Fruit fly (Drosophila melanogaster) whole organism, embryonic: Measurements from ENCODE around the gene Targ3.

ENCODE experiments used
- Antp ChIP-seq: fragments of 200-800 bp; sonication (Bioruptor generic); optimal IDR thresholded peaks from 3 replicates; lab custom pipeline; 2016; ENCODE audit warnings: missing biosample characterization, missing genetic modification characterization
- C15 ChIP-seq: fragments of 200-800 bp; sonication (Bioruptor generic); IDR thresholded peaks from 3 replicates; pipeline ENCODE4 v1.3.6; 2022; ENCODE audit warnings: missing biosample characterization, missing genetic modification characterization
- CG12391 ChIP-seq: fragments of 200-800 bp; sonication (Bioruptor generic); optimal IDR thresholded peaks from 3 replicates; lab custom pipeline; 2018; ENCODE audit warnings: missing biosample characterization, mild to moderate bottlenecking, missing genetic modification characterization, moderate library complexity
- CG14441 ChIP-seq: fragments of 200-800 bp; sonication (Bioruptor generic); IDR thresholded peaks from 2 replicates; pipeline ENCODE4 v1.3.6; 2022; ENCODE audit warnings: missing biosample characterization, missing genetic modification characterization
- CG14860 ChIP-seq: fragments of 200-800 bp; sonication (Bioruptor generic); IDR thresholded peaks from 3 replicates; pipeline ENCODE4 v1.3.6; 2022; ENCODE audit warnings: missing biosample characterization, missing genetic modification characterization; ENCODE audit not compliant: partially characterized antibody
- CG15514 ChIP-seq: fragments of 200-800 bp; sonication (Bioruptor generic); optimal IDR thresholded peaks from 3 replicates; lab custom pipeline; 2017; ENCODE audit warnings: missing biosample characterization, missing genetic modification characterization, mild to moderate bottlenecking, moderate library complexity, missing genetic modification reagents
- CG1602 ChIP-seq: fragments of 200-800 bp; sonication (Bioruptor generic); optimal IDR thresholded peaks from 3 replicates; lab custom pipeline; 2016; ENCODE audit warnings: missing biosample characterization, missing genetic modification characterization
- CG16813 ChIP-seq: fragments of 200-800 bp; sonication (Bioruptor generic); IDR thresholded peaks from 3 replicates; pipeline ENCODE4 v1.3.6; 2022; ENCODE audit warnings: missing biosample characterization, missing genetic modification characterization; ENCODE audit not compliant: partially characterized antibody
- CG17186 ChIP-seq: fragments of 200-800 bp; sonication (Bioruptor generic); optimal IDR thresholded peaks from 3 replicates; lab custom pipeline; 2017; ENCODE audit warnings: missing biosample characterization, missing genetic modification reagents, missing genetic modification characterization
- CG1832 ChIP-seq: fragments of 200-800 bp; sonication (Bioruptor generic); optimal IDR thresholded peaks from 2 replicates; lab custom pipeline; 2017; ENCODE audit warnings: missing biosample characterization, mild to moderate bottlenecking, missing genetic modification characterization, inconsistent platforms
- CG32767 ChIP-seq: fragments of 200-800 bp; sonication (Bioruptor generic); IDR thresholded peaks from 2 replicates; pipeline ENCODE4 v1.3.6; 2022; ENCODE audit warnings: missing biosample characterization, missing genetic modification characterization
- CG4820 ChIP-seq: fragments of 200-800 bp; sonication (Bioruptor generic); optimal IDR thresholded peaks from 3 replicates; lab custom pipeline; 2016; ENCODE audit warnings: missing biosample characterization, missing genetic modification characterization
- CG9609 ChIP-seq: fragments of 200-800 bp; sonication (Bioruptor generic); optimal IDR thresholded peaks from 3 replicates; lab custom pipeline; 2016; ENCODE audit warnings: missing biosample characterization, missing genetic modification characterization
- Deaf1 ChIP-seq: fragments of 200-800 bp; optimal IDR thresholded peaks from 3 replicates; lab custom pipeline; 2019; ENCODE audit warnings: missing biosample characterization, mild to moderate bottlenecking, missing genetic modification characterization, moderate library complexity
- Dfd ChIP-seq, 2 experiments: fragments of >200 bp; optimal IDR thresholded peaks; 2 replicates each; lab custom pipeline; 2017; ENCODE audit warnings: missing biosample characterization in 2 of 2, missing genetic modification characterization in 2 of 2
- Drgx ChIP-seq: fragments of 200-800 bp; sonication (Bioruptor generic); IDR thresholded peaks from 2 replicates; pipeline ENCODE4 v1.3.6; 2022; ENCODE audit warnings: missing biosample characterization, missing genetic modification characterization
- Hey ChIP-seq: fragments of 200-800 bp; sonication (Bioruptor generic); optimal IDR thresholded peaks from 3 replicates; lab custom pipeline; 2018; ENCODE audit warnings: missing biosample characterization, mild to moderate bottlenecking, missing genetic modification characterization
- MESR4 ChIP-seq: fragments of 200-800 bp; sonication (Bioruptor generic); optimal IDR thresholded peaks from 2 replicates; lab custom pipeline; 2018; ENCODE audit warnings: missing biosample characterization, mild to moderate bottlenecking, missing genetic modification characterization, moderate library complexity
- Med ChIP-seq: fragments of 200-800 bp; sonication (Bioruptor generic); peaks from one replicate; lab custom pipeline; 2016; ENCODE audit warnings: missing biosample characterization, missing genetic modification characterization, mild to moderate bottlenecking, inconsistent platforms, moderate library complexity
- Mrtf ChIP-seq: fragments of 200-800 bp; sonication (Bioruptor generic); IDR thresholded peaks from 3 replicates; pipeline ENCODE4 v1.3.6; 2022; ENCODE audit warnings: missing biosample characterization, missing genetic modification characterization
- Opbp ChIP-seq: fragments of 200-800 bp; sonication (Bioruptor generic); IDR thresholded peaks from 3 replicates; pipeline ENCODE4 v1.3.6; 2022; ENCODE audit warnings: missing biosample characterization, missing genetic modification characterization; ENCODE audit not compliant: partially characterized antibody
- PHDP ChIP-seq: fragments of 200-800 bp; sonication (Bioruptor generic); optimal IDR thresholded peaks from 3 replicates; lab custom pipeline; 2018; ENCODE audit warnings: missing biosample characterization, mild to moderate bottlenecking, missing genetic modification characterization, moderate library complexity
- Pdp1 ChIP-seq, 2 experiments: fragments of 200-800 bp; sonication (Bioruptor generic); optimal IDR thresholded peaks; 3 replicates each; lab custom pipeline; 2016; ENCODE audit warnings: missing biosample characterization in 2 of 2, missing genetic modification characterization in 2 of 2, mild to moderate bottlenecking in 1 of 2, moderate library complexity in 1 of 2
- Sin3A ChIP-seq: fragments of >200 bp; optimal IDR thresholded peaks from 2 replicates; lab custom pipeline; 2018
- Spps ChIP-seq: fragments of 200-800 bp; sonication (Bioruptor generic); optimal IDR thresholded peaks from 2 replicates; lab custom pipeline; 2018; ENCODE audit warnings: missing biosample characterization, mild to moderate bottlenecking, missing genetic modification characterization
- YL-1 ChIP-seq: fragments of 200-800 bp; sonication (Bioruptor generic); optimal IDR thresholded peaks from 3 replicates; lab custom pipeline; 2017; ENCODE audit warnings: missing biosample characterization, mild to moderate bottlenecking, missing genetic modification characterization
- abd-A ChIP-seq: fragments of 200-800 bp; sonication (Bioruptor generic); optimal IDR thresholded peaks from 3 replicates; lab custom pipeline; 2019; ENCODE audit warnings: missing biosample characterization, mild to moderate bottlenecking, missing genetic modification characterization, moderate library complexity
- ase ChIP-seq: fragments of 200-800 bp; sonication (Bioruptor generic); IDR thresholded peaks from 3 replicates; pipeline ENCODE4 v1.3.6; 2022; ENCODE audit warnings: missing biosample characterization, missing genetic modification characterization
- cad ChIP-seq: fragments of >200 bp; optimal IDR thresholded peaks from 2 replicates; lab custom pipeline; 2017; ENCODE audit warnings: missing biosample characterization, missing genetic modification characterization
- caup ChIP-seq: fragments of 200-800 bp; sonication (Bioruptor generic); optimal IDR thresholded peaks from 3 replicates; lab custom pipeline; 2017; ENCODE audit warnings: missing biosample characterization, mild to moderate bottlenecking, missing genetic modification characterization, moderate library complexity; ENCODE audit not compliant: severe bottlenecking
- dimm ChIP-seq: fragments of 200-800 bp; sonication (Bioruptor generic); IDR thresholded peaks from 2 replicates; pipeline ENCODE4 v1.3.6; 2022; ENCODE audit warnings: missing biosample characterization, missing genetic modification characterization
- dmrt11E ChIP-seq: fragments of 200-800 bp; sonication (Bioruptor generic); optimal IDR thresholded peaks from 3 replicates; lab custom pipeline; 2018; ENCODE audit warnings: missing biosample characterization, mild to moderate bottlenecking, missing genetic modification characterization, moderate library complexity
- ewg ChIP-seq: fragments of 200-800 bp; sonication (Bioruptor generic); optimal IDR thresholded peaks from 3 replicates; lab custom pipeline; 2017; ENCODE audit warnings: mild to moderate bottlenecking, missing biosample characterization, missing genetic modification reagents, missing genetic modification characterization
- fu2 ChIP-seq: fragments of 200-800 bp; sonication (Bioruptor generic); optimal IDR thresholded peaks from 2 replicates; lab custom pipeline; 2016; ENCODE audit warnings: missing biosample characterization, missing genetic modification characterization
- gcm ChIP-seq: fragments of 200-800 bp; sonication (Bioruptor generic); optimal IDR thresholded peaks from 2 replicates; lab custom pipeline; 2019; ENCODE audit warnings: missing biosample characterization, mild to moderate bottlenecking, missing genetic modification characterization, moderate library complexity
- jumu ChIP-seq: fragments of 200-800 bp; sonication (Bioruptor generic); optimal IDR thresholded peaks from 3 replicates; lab custom pipeline; 2016; ENCODE audit warnings: missing biosample characterization, missing genetic modification characterization
- mirr ChIP-seq: fragments of 200-800 bp; sonication (Bioruptor generic); optimal IDR thresholded peaks from 3 replicates; lab custom pipeline; 2018; ENCODE audit warnings: missing biosample characterization, mild to moderate bottlenecking, missing genetic modification characterization
- nerfin-1 ChIP-seq: fragments of 200-800 bp; sonication (Bioruptor generic); optimal IDR thresholded peaks from 3 replicates; lab custom pipeline; 2019; ENCODE audit warnings: missing biosample characterization, mild to moderate bottlenecking, missing genetic modification characterization, moderate library complexity
- oc ChIP-seq: fragments of 200-800 bp; sonication (Bioruptor generic); optimal IDR thresholded peaks from 2 replicates; lab custom pipeline; 2018; ENCODE audit warnings: missing biosample characterization, mild to moderate bottlenecking, missing genetic modification characterization, moderate library complexity
- onecut ChIP-seq: fragments of 200-800 bp; sonication (Bioruptor generic); IDR thresholded peaks from 2 replicates; pipeline ENCODE4 v1.3.6; 2022; ENCODE audit warnings: missing biosample characterization, missing genetic modification characterization
- row ChIP-seq: fragments of 200-800 bp; sonication (Bioruptor generic); IDR thresholded peaks from 3 replicates; pipeline ENCODE4 v1.3.6; 2022; ENCODE audit warnings: missing biosample characterization, missing genetic modification characterization
- scrt ChIP-seq: fragments of 200-800 bp; sonication (Bioruptor generic); optimal IDR thresholded peaks from 2 replicates; lab custom pipeline; 2018; ENCODE audit warnings: missing biosample characterization, mild to moderate bottlenecking, missing genetic modification characterization, moderate library complexity
- seq ChIP-seq: fragments of 200-800 bp; sonication (Bioruptor generic); IDR thresholded peaks from 2 replicates; pipeline ENCODE4 v1.3.6; 2022; ENCODE audit warnings: missing biosample characterization, missing genetic modification characterization
- sim ChIP-seq: fragments of 200-800 bp; sonication (Bioruptor generic); IDR thresholded peaks from 2 replicates; pipeline ENCODE4 v1.3.6; 2022; ENCODE audit warnings: missing biosample characterization, missing genetic modification characterization
- sob ChIP-seq: fragments of 200-800 bp; sonication (Bioruptor generic); IDR thresholded peaks from 2 replicates; pipeline ENCODE4 v1.3.6; 2022; ENCODE audit warnings: missing biosample characterization, missing genetic modification characterization
- trem ChIP-seq: fragments of 200-800 bp; optimal IDR thresholded peaks from 3 replicates; lab custom pipeline; 2019; ENCODE audit warnings: missing biosample characterization, mild to moderate bottlenecking, missing genetic modification characterization, moderate library complexity
- trh ChIP-seq: fragments of 200-800 bp; sonication (Bioruptor generic); optimal IDR thresholded peaks from 2 replicates; lab custom pipeline; 2016; ENCODE audit warnings: missing biosample characterization, missing genetic modification characterization
- unpg ChIP-seq: fragments of 200-800 bp; sonication (Bioruptor generic); optimal IDR thresholded peaks from 3 replicates; lab custom pipeline; 2018; ENCODE audit warnings: missing biosample characterization, mild to moderate bottlenecking, missing genetic modification characterization, moderate library complexity
- wdn ChIP-seq: fragments of 200-800 bp; sonication (Bioruptor generic); IDR thresholded peaks from 2 replicates; pipeline ENCODE4 v1.3.6; 2022; ENCODE audit warnings: missing biosample characterization, missing genetic modification characterization
- wek ChIP-seq: fragments of 200-800 bp; sonication (Bioruptor generic); optimal IDR thresholded peaks from 3 replicates; lab custom pipeline; 2018; ENCODE audit warnings: missing biosample characterization, mild to moderate bottlenecking, missing genetic modification characterization, moderate library complexity
- zen2 ChIP-seq: fragments of 200-800 bp; sonication (Bioruptor generic); IDR thresholded peaks from 3 replicates; pipeline ENCODE4 v1.3.6; 2022; ENCODE audit warnings: missing biosample characterization, missing genetic modification characterization; ENCODE audit not compliant: partially characterized antibody

The Targ3 gene

dm6 chr3L:21194392-21194925 is 2.2 kb upstream of the Targ3 start:
- TF ChIP-seq row (GFP tag; lab: Robert Waterston, UW) (0 out of 3 replicates have a peak, but pooled peaks have one; percentile 9), CG32767 (GFP tag; lab: Robert Waterston, UW) (no peak), Pdp1 (GFP tag; optimal IDR thresholded peaks at IDR 0.05; lab: Kevin White, UChicago) (no peak), ewg (GFP tag; lab: Kevin White, UChicago) (peak; percentile 86), abd-A (tag; lab: Kevin White, UChicago) (peak; percentile 10), fu2 (GFP tag; lab: Kevin White, UChicago) (no peak), CG9609 (GFP tag; lab: Kevin White, UChicago) (no peak), CG12391 (tag; lab: Kevin White, UChicago) (no peak), Med (GFP tag; lab: Kevin White, UChicago) (peak; percentile 46), trh (GFP tag; lab: Kevin White, UChicago) (no peak), jumu (GFP tag; lab: Kevin White, UChicago) (no peak), Antp (GFP tag; lab: Kevin White, UChicago) (no peak), C15 (GFP tag; lab: Robert Waterston, UW) (no peak), seq (GFP tag; lab: Robert Waterston, UW) (0 out of 2 replicates have a peak, but pooled peaks have one; percentile 22), cad (no peak), CG17186 (GFP tag; lab: Kevin White, UChicago) (no peak), CG15514 (GFP tag; lab: Kevin White, UChicago) (peak; percentile 12), CG1602 (GFP tag; lab: Kevin White, UChicago) (no peak), CG16813 (GFP tag; lab: Robert Waterston, UW) (no peak), MESR4 (GFP tag; lab: Kevin White, UChicago) (no peak), Sin3A (lab: Kevin White, UChicago) (no peak), CG1832 (GFP tag; lab: Kevin White, UChicago) (no peak), sim (GFP tag; lab: Robert Waterston, UW) (no peak), scrt (GFP tag; lab: Kevin White, UChicago) (peak; percentile 2), gcm (GFP tag; lab: Kevin White, UChicago) (no peak), Deaf1 (tag; lab: Kevin White, UChicago) (peak; percentile 53), onecut (GFP tag; lab: Robert Waterston, UW) (peak; percentile 87), wek (GFP tag; lab: Kevin White, UChicago) (no peak), zen2 (GFP tag; lab: Robert Waterston, UW) (0 out of 3 replicates have a peak, but pooled peaks have one; percentile 8), Mrtf (GFP tag; lab: Robert Waterston, UW) (no peak), trem (no peak), oc (tag; lab: Kevin White, UChicago) (no peak), CG14860 (no peak), nerfin-1 (tag; lab: Kevin White, UChicago) (peak; percentile 85), CG14441 (no peak), YL-1 (GFP tag; lab: Kevin White, UChicago) (no peak), dimm (GFP tag; lab: Robert Waterston, UW) (no peak), Opbp (GFP tag; lab: Robert Waterston, UW) (no peak), caup (GFP tag; lab: Kevin White, UChicago) (no peak), ase (no peak), Spps (tag; lab: Kevin White, UChicago) (no peak), Drgx (GFP tag; lab: Robert Waterston, UW) (no peak), Dfd (GFP tag; optimal IDR thresholded peaks at IDR 0.05; lab: Kevin White, UChicago) (no peak), mirr (no peak), Hey (peak; percentile 29), wdn (GFP tag; lab: Robert Waterston, UW) (no peak), PHDP (tag; lab: Kevin White, UChicago) (no peak), CG4820 (GFP tag; lab: Kevin White, UChicago) (no peak), unpg (GFP tag; lab: Kevin White, UChicago) (no peak), sob (GFP tag; lab: Robert Waterston, UW) (no peak), dmrt11E (tag; lab: Kevin White, UChicago) (no peak)
